Fruit fly (Drosophila melanogaster) whole organism, embryonic: ENCODE data around the gene shf.

ENCODE experiments used
- CG10274 ChIP-seq: fragments of 200-800 bp; sonication (Bioruptor generic); optimal IDR thresholded peaks from 3 replicates; lab custom pipeline; 2017; ENCODE audit warnings: missing biosample characterization, mild to moderate bottlenecking, missing genetic modification characterization
- CG11504 ChIP-seq: fragments of 200-800 bp; sonication (Bioruptor generic); optimal IDR thresholded peaks from 3 replicates; lab custom pipeline; 2019; ENCODE audit warnings: missing biosample characterization, mild to moderate bottlenecking, missing genetic modification characterization, moderate library complexity
- CG12391 ChIP-seq: fragments of 200-800 bp; sonication (Bioruptor generic); optimal IDR thresholded peaks from 3 replicates; lab custom pipeline; 2018; ENCODE audit warnings: missing biosample characterization, mild to moderate bottlenecking, missing genetic modification characterization, moderate library complexity
- CG14014 ChIP-seq: fragments of 200-800 bp; sonication (Bioruptor generic); IDR thresholded peaks from 2 replicates; pipeline ENCODE4 v1.3.6; 2022; ENCODE audit warnings: missing biosample characterization, missing genetic modification characterization
- CG15479 ChIP-seq: fragments of 200-800 bp; sonication (Bioruptor generic); optimal IDR thresholded peaks from 3 replicates; lab custom pipeline; 2019; ENCODE audit warnings: missing biosample characterization, mild to moderate bottlenecking, missing genetic modification characterization, moderate library complexity
- CG15514 ChIP-seq: fragments of 200-800 bp; sonication (Bioruptor generic); optimal IDR thresholded peaks from 3 replicates; lab custom pipeline; 2017; ENCODE audit warnings: missing biosample characterization, missing genetic modification characterization, mild to moderate bottlenecking, moderate library complexity, missing genetic modification reagents
- CG16813 ChIP-seq: fragments of 200-800 bp; sonication (Bioruptor generic); IDR thresholded peaks from 3 replicates; pipeline ENCODE4 v1.3.6; 2022; ENCODE audit warnings: missing biosample characterization, missing genetic modification characterization; ENCODE audit not compliant: partially characterized antibody
- CG17385 ChIP-seq: fragments of 200-800 bp; sonication (Bioruptor generic); optimal IDR thresholded peaks from 3 replicates; lab custom pipeline; 2018; ENCODE audit warnings: missing biosample characterization, mild to moderate bottlenecking, missing genetic modification characterization
- CG2120 ChIP-seq: fragments of 200-800 bp; sonication (Bioruptor generic); optimal IDR thresholded peaks from 3 replicates; lab custom pipeline; 2016; ENCODE audit warnings: missing biosample characterization, missing genetic modification characterization
- CG2129 ChIP-seq: fragments of 200-800 bp; sonication (Bioruptor generic); IDR thresholded peaks from 2 replicates; pipeline ENCODE4 v1.3.6; 2022; ENCODE audit warnings: missing biosample characterization, missing genetic modification characterization; ENCODE audit not compliant: partially characterized antibody
- CG2712 ChIP-seq: fragments of 200-800 bp; optimal IDR thresholded peaks from 3 replicates; lab custom pipeline; 2019; ENCODE audit warnings: missing biosample characterization, mild to moderate bottlenecking, missing genetic modification characterization, moderate library complexity
- CG3847 ChIP-seq: fragments of 200-800 bp; sonication (Bioruptor generic); IDR thresholded peaks from 2 replicates; pipeline ENCODE4 v1.3.6; 2022; ENCODE audit warnings: missing biosample characterization, missing genetic modification characterization
- CG5180 ChIP-seq: fragments of 200-800 bp; sonication (Bioruptor generic); optimal IDR thresholded peaks from 3 replicates; lab custom pipeline; 2017; ENCODE audit warnings: missing biosample characterization, missing genetic modification characterization, mild to moderate bottlenecking, moderate library complexity, missing genetic modification reagents
- CG7963 ChIP-seq: fragments of 200-800 bp; sonication (Bioruptor generic); IDR thresholded peaks from 3 replicates; pipeline ENCODE4 v1.3.6; 2022; ENCODE audit warnings: missing biosample characterization, missing genetic modification characterization; ENCODE audit not compliant: partially characterized antibody
- CG8478 ChIP-seq: fragments of >200 bp; optimal IDR thresholded peaks from 2 replicates; lab custom pipeline; 2018
- D19A ChIP-seq: fragments of 200-800 bp; optimal IDR thresholded peaks from 3 replicates; lab custom pipeline; 2019; ENCODE audit warnings: missing biosample characterization, mild to moderate bottlenecking, missing genetic modification characterization, moderate library complexity
- Dbx ChIP-seq: fragments of 200-800 bp; sonication (Bioruptor generic); IDR thresholded peaks from 3 replicates; pipeline ENCODE4 v1.3.6; 2022; ENCODE audit warnings: missing biosample characterization, missing genetic modification characterization
- Dfd ChIP-seq, 2 experiments: fragments of >200 bp; optimal IDR thresholded peaks; 2 replicates each; lab custom pipeline; 2017; ENCODE audit warnings: missing biosample characterization in 2 of 2, missing genetic modification characterization in 2 of 2
- Dip3 ChIP-seq: fragments of 200-800 bp; sonication (Bioruptor generic); optimal IDR thresholded peaks from 3 replicates; lab custom pipeline; 2016; ENCODE audit warnings: missing biosample characterization, missing genetic modification characterization
- HLH4C ChIP-seq: fragments of 200-800 bp; sonication (Bioruptor generic); IDR thresholded peaks from 3 replicates; pipeline ENCODE4 v1.3.6; 2022; ENCODE audit warnings: missing biosample characterization, missing genetic modification characterization; ENCODE audit not compliant: partially characterized antibody
- Hsf ChIP-seq: fragments of 200-800 bp; sonication (Bioruptor generic); optimal IDR thresholded peaks from 3 replicates; lab custom pipeline; 2016; ENCODE audit warnings: missing biosample characterization, missing genetic modification characterization
- Lhr ChIP-seq: fragments of 200-800 bp; sonication (Bioruptor generic); optimal IDR thresholded peaks from 3 replicates; lab custom pipeline; 2017; ENCODE audit warnings: mild to moderate bottlenecking, missing biosample characterization, missing genetic modification reagents, missing genetic modification characterization
- MBD-R2 ChIP-seq: fragments of 200-800 bp; sonication (Bioruptor generic); IDR thresholded peaks from 2 replicates; pipeline ENCODE4 v1.3.6; 2022; ENCODE audit warnings: missing biosample characterization, missing genetic modification characterization
- MESR4 ChIP-seq: fragments of 200-800 bp; sonication (Bioruptor generic); optimal IDR thresholded peaks from 2 replicates; lab custom pipeline; 2018; ENCODE audit warnings: missing biosample characterization, mild to moderate bottlenecking, missing genetic modification characterization, moderate library complexity
- Scr ChIP-seq: fragments of 200-800 bp; sonication (Bioruptor generic); IDR thresholded peaks from 2 replicates; pipeline ENCODE4 v1.3.6; 2022; ENCODE audit warnings: missing biosample characterization, missing genetic modification characterization; ENCODE audit not compliant: partially characterized antibody
- Sin3A ChIP-seq: fragments of >200 bp; optimal IDR thresholded peaks from 2 replicates; lab custom pipeline; 2018
- Sry-δ ChIP-seq: fragments of 200-800 bp; sonication (Bioruptor generic); optimal IDR thresholded peaks from 2 replicates; lab custom pipeline; 2016; ENCODE audit warnings: missing biosample characterization, missing genetic modification characterization
- Stat92E ChIP-seq, 3 experiments: fragments of >200 bp in 2 of 3; fragments of 200-800 bp in 1 of 3; sonication (Bioruptor generic) in 1 of 3; optimal IDR thresholded peaks; 2 replicates each; lab custom pipeline; 2017 to 2019; ENCODE audit warnings: missing biosample characterization in 3 of 3, missing genetic modification characterization in 3 of 3, mild to moderate bottlenecking in 1 of 3, moderate library complexity in 1 of 3
- YL-1 ChIP-seq: fragments of 200-800 bp; sonication (Bioruptor generic); optimal IDR thresholded peaks from 3 replicates; lab custom pipeline; 2017; ENCODE audit warnings: missing biosample characterization, mild to moderate bottlenecking, missing genetic modification characterization
- amos ChIP-seq: fragments of 200-800 bp; sonication (Bioruptor generic); IDR thresholded peaks from 2 replicates; pipeline ENCODE4 v1.3.6; 2022; ENCODE audit warnings: missing biosample characterization, missing genetic modification characterization; ENCODE audit not compliant: partially characterized antibody
- bab2 ChIP-seq: fragments of 200-800 bp; sonication (Bioruptor generic); optimal IDR thresholded peaks from 2 replicates; lab custom pipeline; 2016; ENCODE audit warnings: missing biosample characterization, missing genetic modification characterization
- chm ChIP-seq: fragments of 200-800 bp; sonication (Bioruptor generic); IDR thresholded peaks from 2 replicates; pipeline ENCODE4 v1.3.6; 2022; ENCODE audit warnings: missing biosample characterization, missing genetic modification characterization
- crp ChIP-seq, 2 experiments: fragments of 200-800 bp; sonication (Bioruptor generic); optimal IDR thresholded peaks; 2 replicates in 1 of 2; 3 replicates in 1 of 2; lab custom pipeline; 2017; ENCODE audit warnings: missing biosample characterization in 2 of 2, missing genetic modification characterization in 2 of 2, mild to moderate bottlenecking in 1 of 2, moderate library complexity in 1 of 2
- dan ChIP-seq: fragments of 200-800 bp; sonication (Bioruptor generic); IDR thresholded peaks from 2 replicates; pipeline ENCODE4 v1.3.6; 2022; ENCODE audit warnings: missing biosample characterization, missing genetic modification characterization
- dmrt99B ChIP-seq: fragments of 200-800 bp; sonication (Bioruptor generic); optimal IDR thresholded peaks from 2 replicates; lab custom pipeline; 2018; ENCODE audit warnings: missing biosample characterization, mild to moderate bottlenecking, missing genetic modification characterization, moderate library complexity
- gfzf ChIP-seq: fragments of 200-800 bp; sonication (Bioruptor generic); optimal IDR thresholded peaks from 2 replicates; lab custom pipeline; 2016; ENCODE audit warnings: missing biosample characterization, mild to moderate bottlenecking, missing genetic modification characterization, moderate library complexity
- grau ChIP-seq: fragments of 200-800 bp; optimal IDR thresholded peaks from 3 replicates; lab custom pipeline; 2019; ENCODE audit warnings: missing biosample characterization, mild to moderate bottlenecking, missing genetic modification characterization, moderate library complexity
- hbn ChIP-seq: fragments of 200-800 bp; sonication (Bioruptor generic); IDR thresholded peaks from 2 replicates; pipeline ENCODE4 v1.3.6; 2022; ENCODE audit warnings: missing biosample characterization, missing genetic modification characterization; ENCODE audit not compliant: partially characterized antibody
- kay ChIP-seq: fragments of 200-800 bp; sonication (Bioruptor generic); optimal IDR thresholded peaks from 2 replicates; lab custom pipeline; 2016; ENCODE audit warnings: missing biosample characterization, missing genetic modification characterization
- luna ChIP-seq: fragments of 200-800 bp; sonication (Bioruptor generic); optimal IDR thresholded peaks from 2 replicates; lab custom pipeline; 2016; ENCODE audit warnings: missing biosample characterization, missing genetic modification characterization
- nmo ChIP-seq: fragments of 200-800 bp; sonication (Bioruptor generic); optimal IDR thresholded peaks from 2 replicates; lab custom pipeline; 2018; ENCODE audit warnings: missing biosample characterization, mild to moderate bottlenecking, missing genetic modification characterization, moderate library complexity
- onecut ChIP-seq: fragments of 200-800 bp; sonication (Bioruptor generic); IDR thresholded peaks from 2 replicates; pipeline ENCODE4 v1.3.6; 2022; ENCODE audit warnings: missing biosample characterization, missing genetic modification characterization
- pros ChIP-seq: fragments of 200-800 bp; sonication (Bioruptor generic); optimal IDR thresholded peaks from 3 replicates; lab custom pipeline; 2019; ENCODE audit warnings: missing biosample characterization, mild to moderate bottlenecking, missing genetic modification characterization, moderate library complexity
- pzg ChIP-seq: fragments of 200-800 bp; sonication (Bioruptor generic); optimal IDR thresholded peaks from 3 replicates; lab custom pipeline; 2018; ENCODE audit warnings: missing biosample characterization, mild to moderate bottlenecking, missing genetic modification characterization, moderate library complexity
- sr ChIP-seq: fragments of 200-800 bp; sonication (Bioruptor generic); IDR thresholded peaks from 3 replicates; pipeline ENCODE4 v1.3.6; 2022; ENCODE audit warnings: missing biosample characterization, missing genetic modification characterization
- stwl ChIP-seq: fragments of 200-800 bp; sonication (Bioruptor generic); optimal IDR thresholded peaks from 3 replicates; lab custom pipeline; 2018; ENCODE audit warnings: missing biosample characterization, mild to moderate bottlenecking, missing genetic modification characterization, moderate library complexity
- unc-4 ChIP-seq: fragments of 200-800 bp; sonication (Bioruptor generic); IDR thresholded peaks from 2 replicates; pipeline ENCODE4 v1.3.6; 2022; ENCODE audit warnings: missing biosample characterization, missing genetic modification characterization; ENCODE audit not compliant: partially characterized antibody
- yki ChIP-seq: fragments of >200 bp; optimal IDR thresholded peaks from 3 replicates; lab custom pipeline; 2018

The shf gene

dm6 chrX:6759184-6759965, 20.1 kb downstream of the shf start (continued):
- TF ChIP-seq Dip3 (GFP tag; lab: Kevin White, UChicago) (no peak), CG11504 (tag; lab: Kevin White, UChicago) (no peak), CG5180 (no peak), CG15514 (GFP tag; lab: Kevin White, UChicago) (peak; percentile 22), Hsf (peak; percentile 1), CG12391 (tag; lab: Kevin White, UChicago) (peak; percentile 25), Scr (GFP tag; lab: Robert Waterston, UW) (peak; percentile 83), crp (GFP tag; optimal IDR thresholded peaks at IDR 0.05; lab: Kevin White, UChicago) (peak in 1 of 2 experiments; percentile 33), YL-1 (peak; percentile 29), bab2 (GFP tag; lab: Kevin White, UChicago) (no peak), dmrt99B (no peak), CG2712 (tag; lab: Kevin White, UChicago) (no peak), D19A (no peak), sr (GFP tag; lab: Robert Waterston, UW) (0 out of 3 replicates have a peak, but pooled peaks have one; percentile 56), Lhr (GFP tag; lab: Kevin White, UChicago) (peak; percentile 38), luna (GFP tag; lab: Kevin White, UChicago) (no peak), pros (GFP tag; lab: Kevin White, UChicago) (peak; percentile 13), amos (GFP tag; lab: Robert Waterston, UW) (peak; percentile 72), Sry-δ (peak; percentile 87), grau (tag; lab: Kevin White, UChicago) (no peak), CG7963 (GFP tag; lab: Robert Waterston, UW) (peak; percentile 54; the same call in 1 of the 3 replicates), Stat92E (GFP tag; optimal IDR thresholded peaks at IDR 0.05; lab: Kevin White, UChicago) (no peak), gfzf (GFP tag; lab: Kevin White, UChicago) (peak; percentile 37), pzg (GFP tag; lab: Kevin White, UChicago) (peak; percentile 41), Dfd (GFP tag; optimal IDR thresholded peaks at IDR 0.05; lab: Kevin White, UChicago) (no peak), CG16813 (GFP tag; lab: Robert Waterston, UW) (peak; percentile 67), CG10274 (GFP tag; lab: Kevin White, UChicago) (no peak), stwl (tag; lab: Kevin White, UChicago) (peak; percentile 54), CG14014 (no peak), CG15479 (GFP tag; lab: Kevin White, UChicago) (peak; percentile 41), kay (GFP tag; lab: Kevin White, UChicago) (no peak), unc-4 (GFP tag; lab: Robert Waterston, UW) (peak; percentile 75), MESR4 (GFP tag; lab: Kevin White, UChicago) (peak; percentile 3), yki (lab: Kevin White, UChicago) (no peak), Sin3A (lab: Kevin White, UChicago) (peak; percentile 48), CG3847 (GFP tag; lab: Robert Waterston, UW) (no peak), CG8478 (peak; percentile 77), MBD-R2 (peak; percentile 44), CG2129 (GFP tag; lab: Robert Waterston, UW) (peak; percentile 70), nmo (GFP tag; lab: Kevin White, UChicago) (no peak), CG2120 (GFP tag; lab: Kevin White, UChicago) (no peak), chm (GFP tag; lab: Robert Waterston, UW) (no peak), dan (GFP tag; lab: Robert Waterston, UW) (no peak), Dbx (GFP tag; lab: Robert Waterston, UW) (no peak), HLH4C (peak; percentile 73), onecut (GFP tag; lab: Robert Waterston, UW) (peak; percentile 96), CG17385 (GFP tag; lab: Kevin White, UChicago) (no peak), hbn (GFP tag; lab: Robert Waterston, UW) (peak; percentile 70)
